Worm (Caenorhabditis elegans) whole organism, midembryonic: Measurements from ENCODE around the gene C13F10.7.

Source experiments
- T22C8.4 ChIP-seq: fragments of 200-800 bp; sonication (Bioruptor generic); IDR thresholded peaks from 2 replicates; pipeline ENCODE4 v1.3.6; 2022; ENCODE audit warnings: missing genetic modification characterization, missing compliant biosample characterization
- cog-1 ChIP-seq: sonication (generic microtip); optimal IDR thresholded peaks from 2 replicates; lab custom pipeline; 2016; ENCODE audit warnings: missing genetic modification characterization, missing compliant biosample characterization
- flt-1 ChIP-seq: fragments of 200-800 bp; sonication (Bioruptor generic); IDR thresholded peaks from 2 replicates; pipeline ENCODE4 v1.3.6; 2022; ENCODE audit warnings: missing genetic modification characterization, missing compliant biosample characterization
- klf-2 ChIP-seq: fragments of 200-800 bp; sonication (Bioruptor generic); conservative IDR thresholded peaks from 2 replicates; pipeline ENCODE4 v1.3.6; 2022; ENCODE audit warnings: missing genetic modification reagents, missing genetic modification characterization, missing compliant biosample characterization
- med-1 ChIP-seq: sonication (generic microtip); optimal IDR thresholded peaks from 2 replicates; lab custom pipeline; 2017; ENCODE audit warnings: missing genetic modification characterization, mild to moderate bottlenecking, missing compliant biosample characterization, antibody characterized with exemption, missing genetic modification reagents; ENCODE audit not compliant: insufficient read depth
- ref-1 ChIP-seq: fragments of 200-800 bp; sonication (Bioruptor generic); conservative IDR thresholded peaks from 2 replicates; pipeline ENCODE4 v1.3.6; 2022; ENCODE audit warnings: missing genetic modification reagents, missing genetic modification characterization, missing compliant biosample characterization
- tab-1 ChIP-seq: fragments of 200-800 bp; sonication (Bioruptor generic); IDR thresholded peaks from 2 replicates; pipeline ENCODE4 v1.3.6; 2022; ENCODE audit warnings: missing genetic modification characterization, missing compliant biosample characterization
- ztf-23 ChIP-seq: fragments of 200-800 bp; sonication (Bioruptor generic); IDR thresholded peaks from 2 replicates; pipeline ENCODE4 v1.3.6; 2022; ENCODE audit warnings: missing genetic modification reagents, missing genetic modification characterization, missing compliant biosample characterization
- ztf-29 ChIP-seq: fragments of 200-800 bp; sonication (Bioruptor generic); IDR thresholded peaks from 2 replicates; pipeline ENCODE4 v1.3.6; 2022; ENCODE audit warnings: missing genetic modification reagents, missing genetic modification characterization, missing compliant biosample characterization

The C13F10.7 gene

ce11 chrV:7196498-7196966, 26.5 kb downstream of the C13F10.7 start, which contains the start of gene F09G2.2:
Gene F09G2.2 (plus strand): TSS chrV:7196916.
- no peak for TF ChIP-seq ref-1 (GFP tag; lab: Robert Waterston, UW)
- TF ChIP-seq flt-1 = peak; percentile 72
- TF ChIP-seq med-1 (GFP tag; lab: Kevin White, UChicago) = no peak
- TF ChIP-seq T22C8.4 (GFP tag; lab: Robert Waterston, UW) = no peak
- TF ChIP-seq tab-1 (GFP tag; lab: Robert Waterston, UW) = no peak
- peak; percentile 43 for TF ChIP-seq cog-1 (tag; lab: Kevin White, UChicago)
- no peak for TF ChIP-seq ztf-23
- no peak for TF ChIP-seq ztf-29 (GFP tag; lab: Robert Waterston, UW)
- no peak for TF ChIP-seq klf-2 (GFP tag; lab: Robert Waterston, UW)

ce11 chrV:7196037-7196436, 27.0 kb downstream of the C13F10.7 start, which contains the start of gene attf-2:
Gene attf-2 (minus strand): TSS chrV:7196137.
- TF ChIP-seq ztf-29 (GFP tag; lab: Robert Waterston, UW) (no peak), med-1 (GFP tag; lab: Kevin White, UChicago) (no peak), klf-2 (GFP tag; lab: Robert Waterston, UW) (no peak), T22C8.4 (GFP tag; lab: Robert Waterston, UW) (no peak), flt-1 (no peak), cog-1 (tag; lab: Kevin White, UChicago) (no peak), ref-1 (GFP tag; lab: Robert Waterston, UW) (no peak), ztf-23 (no peak), tab-1 (GFP tag; lab: Robert Waterston, UW) (no peak)

ce11 chrV:7194818-7195217, 28.2 kb downstream of the C13F10.7 start:
- TF ChIP-seq klf-2 (GFP tag; lab: Robert Waterston, UW) = no peak
- no peak for TF ChIP-seq ztf-29 (GFP tag; lab: Robert Waterston, UW)
- no peak for TF ChIP-seq ztf-23
- TF ChIP-seq tab-1 (GFP tag; lab: Robert Waterston, UW) = no peak
- TF ChIP-seq flt-1 = no peak
- no peak for TF ChIP-seq med-1 (GFP tag; lab: Kevin White, UChicago)
- no peak for TF ChIP-seq T22C8.4 (GFP tag; lab: Robert Waterston, UW)
- no peak for TF ChIP-seq ref-1 (GFP tag; lab: Robert Waterston, UW)
- TF ChIP-seq cog-1 (tag; lab: Kevin White, UChicago) = no peak

- no peak for TF ChIP-seq ztf-29 (GFP tag; lab: Robert Waterston, UW)
- TF ChIP-seq T22C8.4 (GFP tag; lab: Robert Waterston, UW) = no peak
- TF ChIP-seq tab-1 (GFP tag; lab: Robert Waterston, UW) = no peak
- TF ChIP-seq cog-1 (tag; lab: Kevin White, UChicago) = no peak
- no peak for TF ChIP-seq ref-1 (GFP tag; lab: Robert Waterston, UW)
- TF ChIP-seq med-1 (GFP tag; lab: Kevin White, UChicago) = no peak
These were observed 29.5 kb downstream of the C13F10.7 start, which contains the start of gene F09G2.8 for ce11 chrV:7193562-7193961. Gene F09G2.8 (minus strand): TSS chrV:7193662.

- no peak for TF ChIP-seq cog-1 (tag; lab: Kevin White, UChicago)
- TF ChIP-seq tab-1 (GFP tag; lab: Robert Waterston, UW) = no peak
- no peak for TF ChIP-seq T22C8.4 (GFP tag; lab: Robert Waterston, UW)
- TF ChIP-seq med-1 (GFP tag; lab: Kevin White, UChicago) = no peak
- TF ChIP-seq ztf-29 (GFP tag; lab: Robert Waterston, UW) = no peak
- no peak for TF ChIP-seq klf-2 (GFP tag; lab: Robert Waterston, UW)
- TF ChIP-seq ref-1 (GFP tag; lab: Robert Waterston, UW) = no peak
- no peak for TF ChIP-seq ztf-23
- no peak for TF ChIP-seq flt-1
These were observed 35.8 kb downstream of the C13F10.7 start for ce11 chrV:7187295-7187694.

- TF ChIP-seq med-1 (GFP tag; lab: Kevin White, UChicago) (no peak), cog-1 (tag; lab: Kevin White, UChicago) (no peak), klf-2 (GFP tag; lab: Robert Waterston, UW) (no peak), ztf-23 (no peak), flt-1 (no peak), T22C8.4 (GFP tag; lab: Robert Waterston, UW) (no peak), ztf-29 (GFP tag; lab: Robert Waterston, UW) (no peak), ref-1 (GFP tag; lab: Robert Waterston, UW) (no peak), tab-1 (GFP tag; lab: Robert Waterston, UW) (no peak)
These were observed 36.5 kb downstream of the C13F10.7 start for ce11 chrV:7186599-7186998.

ce11 chrV:7184549-7184948, 38.5 kb downstream of the C13F10.7 start, which contains the start of gene pitr-5:
Gene pitr-5 (plus strand): TSS chrV:7184849.
- no peak for TF ChIP-seq ztf-29 (GFP tag; lab: Robert Waterston, UW)
- no peak for TF ChIP-seq ztf-23
- TF ChIP-seq ref-1 (GFP tag; lab: Robert Waterston, UW) = no peak
- TF ChIP-seq T22C8.4 (GFP tag; lab: Robert Waterston, UW) = no peak
- no peak for TF ChIP-seq flt-1
- TF ChIP-seq tab-1 (GFP tag; lab: Robert Waterston, UW) = no peak
- no peak for TF ChIP-seq cog-1 (tag; lab: Kevin White, UChicago)

ce11 chrV:7178843-7179242, 44.2 kb downstream of the C13F10.7 start, which contains the start of gene cpsf-2:
Gene cpsf-2 (plus strand): TSS chrV:7179172.
- TF ChIP-seq ztf-23 = no peak
- TF ChIP-seq cog-1 (tag; lab: Kevin White, UChicago) = no peak
- TF ChIP-seq med-1 (GFP tag; lab: Kevin White, UChicago) = no peak
- no peak for TF ChIP-seq T22C8.4 (GFP tag; lab: Robert Waterston, UW)
- no peak for TF ChIP-seq flt-1
- TF ChIP-seq tab-1 (GFP tag; lab: Robert Waterston, UW) = no peak
- no peak for TF ChIP-seq klf-2 (GFP tag; lab: Robert Waterston, UW)
- TF ChIP-seq ztf-29 (GFP tag; lab: Robert Waterston, UW) = no peak
- no peak for TF ChIP-seq ref-1 (GFP tag; lab: Robert Waterston, UW)

- TF ChIP-seq klf-2 (GFP tag; lab: Robert Waterston, UW) (no peak), ref-1 (GFP tag; lab: Robert Waterston, UW) (no peak), cog-1 (tag; lab: Kevin White, UChicago) (no peak), flt-1 (no peak), T22C8.4 (GFP tag; lab: Robert Waterston, UW) (no peak), tab-1 (GFP tag; lab: Robert Waterston, UW) (no peak), ztf-29 (GFP tag; lab: Robert Waterston, UW) (no peak), ztf-23 (no peak), med-1 (GFP tag; lab: Kevin White, UChicago) (no peak)
These were observed 47.9 kb downstream of the C13F10.7 start, which contains the start of gene lgc-39 for ce11 chrV:7175201-7175600. Gene lgc-39 (plus strand): TSS chrV:7175501.
